Fruit fly (Drosophila melanogaster) whole organism, embryonic: Measurements from ENCODE around the gene CG33946.

Source experiments
- Ada2b ChIP-seq: fragments of 200-800 bp; sonication (Bioruptor generic); IDR thresholded peaks from 2 replicates; pipeline ENCODE4 v1.3.6; 2022; ENCODE audit warnings: missing biosample characterization, missing genetic modification characterization
- Asciz ChIP-seq: fragments of 200-800 bp; sonication (Bioruptor generic); optimal IDR thresholded peaks from 2 replicates; lab custom pipeline; 2017; ENCODE audit warnings: missing biosample characterization, mild to moderate bottlenecking, missing genetic modification characterization, missing genetic modification reagents
- BEAF-32 ChIP-seq: fragments of 200-800 bp; sonication (Bioruptor generic); optimal IDR thresholded peaks from 3 replicates; lab custom pipeline; 2017; ENCODE audit warnings: missing biosample characterization, missing genetic modification characterization, mild to moderate bottlenecking, moderate library complexity, missing genetic modification reagents
- CG10267 ChIP-seq: fragments of 200-800 bp; sonication (Bioruptor generic); optimal IDR thresholded peaks from 2 replicates; lab custom pipeline; 2018; ENCODE audit warnings: missing biosample characterization, mild to moderate bottlenecking, missing genetic modification characterization, moderate library complexity
- CG10366 ChIP-seq: fragments of 200-800 bp; sonication (Bioruptor generic); IDR thresholded peaks from 2 replicates; pipeline ENCODE4 v1.3.6; 2022; ENCODE audit warnings: missing biosample characterization, missing genetic modification characterization
- CG14965 ChIP-seq: fragments of 200-800 bp; sonication (Bioruptor generic); optimal IDR thresholded peaks from 2 replicates; lab custom pipeline; 2016; ENCODE audit warnings: missing biosample characterization, missing genetic modification characterization, borderline replicate concordance
- CG1529 ChIP-seq: fragments of 200-800 bp; sonication (Bioruptor generic); optimal IDR thresholded peaks from 3 replicates; lab custom pipeline; 2018; ENCODE audit warnings: missing biosample characterization, missing genetic modification characterization
- CG16779 ChIP-seq: fragments of 200-800 bp; sonication (Bioruptor generic); IDR thresholded peaks from 2 replicates; pipeline ENCODE4 v1.3.6; 2022; ENCODE audit warnings: missing biosample characterization, missing genetic modification characterization
- CG16815 ChIP-seq: fragments of 200-800 bp; sonication (Bioruptor generic); optimal IDR thresholded peaks from 3 replicates; lab custom pipeline; 2017; ENCODE audit warnings: missing biosample characterization, mild to moderate bottlenecking, missing genetic modification characterization
- CG18599 ChIP-seq: fragments of 200-800 bp; sonication (Bioruptor generic); optimal IDR thresholded peaks from 3 replicates; lab custom pipeline; 2017; ENCODE audit warnings: missing biosample characterization, missing genetic modification characterization, mild to moderate bottlenecking, moderate library complexity, missing genetic modification reagents
- CG18764 ChIP-seq: fragments of 200-800 bp; sonication (Bioruptor generic); optimal IDR thresholded peaks from 3 replicates; lab custom pipeline; 2016; ENCODE audit warnings: missing biosample characterization, missing genetic modification characterization
- CG2120 ChIP-seq: fragments of 200-800 bp; sonication (Bioruptor generic); optimal IDR thresholded peaks from 3 replicates; lab custom pipeline; 2016; ENCODE audit warnings: missing biosample characterization, missing genetic modification characterization
- CG30431 ChIP-seq: fragments of 200-800 bp; sonication (Bioruptor generic); optimal IDR thresholded peaks from 2 replicates; lab custom pipeline; 2017; ENCODE audit warnings: missing biosample characterization, missing genetic modification characterization
- CG6272 ChIP-seq: fragments of 200-800 bp; sonication (Bioruptor generic); IDR thresholded peaks from 2 replicates; pipeline ENCODE4 v1.3.6; 2022; ENCODE audit warnings: missing biosample characterization, missing genetic modification characterization
- CG8388 ChIP-seq: fragments of 200-800 bp; sonication (Bioruptor generic); optimal IDR thresholded peaks from 2 replicates; lab custom pipeline; 2019; ENCODE audit warnings: missing biosample characterization, mild to moderate bottlenecking, missing genetic modification characterization, moderate library complexity
- CG8478 ChIP-seq: fragments of >200 bp; optimal IDR thresholded peaks from 2 replicates; lab custom pipeline; 2018
- Dbx ChIP-seq: fragments of 200-800 bp; sonication (Bioruptor generic); IDR thresholded peaks from 3 replicates; pipeline ENCODE4 v1.3.6; 2022; ENCODE audit warnings: missing biosample characterization, missing genetic modification characterization
- HmgZ ChIP-seq: fragments of 200-800 bp; sonication (Bioruptor generic); optimal IDR thresholded peaks from 2 replicates; lab custom pipeline; 2018; ENCODE audit warnings: missing biosample characterization, mild to moderate bottlenecking, missing genetic modification characterization
- Hmr ChIP-seq: fragments of 200-800 bp; sonication (Bioruptor generic); optimal IDR thresholded peaks from 3 replicates; lab custom pipeline; 2017; ENCODE audit warnings: mild to moderate bottlenecking, missing biosample characterization, missing genetic modification reagents, missing genetic modification characterization
- Mad ChIP-seq: fragments of 200-800 bp; sonication (Bioruptor generic); optimal IDR thresholded peaks from 2 replicates; lab custom pipeline; 2016; ENCODE audit warnings: missing biosample characterization, missing genetic modification characterization
- Mes4 ChIP-seq: fragments of 200-800 bp; sonication (Bioruptor generic); optimal IDR thresholded peaks from 2 replicates; lab custom pipeline; 2016; ENCODE audit warnings: missing biosample characterization, missing genetic modification characterization
- Nf-YC ChIP-seq: fragments of 200-800 bp; optimal IDR thresholded peaks from 3 replicates; lab custom pipeline; 2019; ENCODE audit warnings: missing biosample characterization, mild to moderate bottlenecking, missing genetic modification characterization, moderate library complexity
- NfI ChIP-seq: fragments of 200-800 bp; sonication (Bioruptor generic); optimal IDR thresholded peaks from 3 replicates; lab custom pipeline; 2018; ENCODE audit warnings: missing biosample characterization, mild to moderate bottlenecking, missing genetic modification characterization, moderate library complexity
- Poxn ChIP-seq: fragments of 200-800 bp; sonication (Bioruptor generic); IDR thresholded peaks from 2 replicates; pipeline ENCODE4 v1.3.6; 2022; ENCODE audit warnings: missing biosample characterization, missing genetic modification characterization
- Ssrp ChIP-seq: fragments of 200-800 bp; sonication (Bioruptor generic); optimal IDR thresholded peaks from 2 replicates; lab custom pipeline; 2018; ENCODE audit warnings: missing biosample characterization, mild to moderate bottlenecking, missing genetic modification characterization, moderate library complexity
- ac ChIP-seq: fragments of 200-800 bp; sonication (Bioruptor generic); optimal IDR thresholded peaks from 3 replicates; lab custom pipeline; 2017; ENCODE audit warnings: missing biosample characterization, mild to moderate bottlenecking, missing genetic modification characterization
- amos ChIP-seq: fragments of 200-800 bp; sonication (Bioruptor generic); IDR thresholded peaks from 2 replicates; pipeline ENCODE4 v1.3.6; 2022; ENCODE audit warnings: missing biosample characterization, missing genetic modification characterization; ENCODE audit not compliant: partially characterized antibody
- aop ChIP-seq: fragments of 200-800 bp; sonication (Bioruptor generic); IDR thresholded peaks from 2 replicates; pipeline ENCODE4 v1.3.6; 2022; ENCODE audit warnings: missing biosample characterization, missing genetic modification characterization
- ap ChIP-seq: fragments of 200-800 bp; sonication (Bioruptor generic); IDR thresholded peaks from 2 replicates; pipeline ENCODE4 v1.3.6; 2022; ENCODE audit warnings: missing biosample characterization, missing genetic modification characterization
- bbx ChIP-seq: fragments of 200-800 bp; sonication (Bioruptor generic); IDR thresholded peaks from 2 replicates; pipeline ENCODE4 v1.3.6; 2022; ENCODE audit warnings: missing biosample characterization, missing genetic modification characterization; ENCODE audit not compliant: partially characterized antibody
- chm ChIP-seq: fragments of 200-800 bp; sonication (Bioruptor generic); IDR thresholded peaks from 2 replicates; pipeline ENCODE4 v1.3.6; 2022; ENCODE audit warnings: missing biosample characterization, missing genetic modification characterization
- dpn ChIP-seq, 2 experiments: fragments of 200-800 bp; sonication (Bioruptor generic); optimal IDR thresholded peaks; 3 replicates each; lab custom pipeline; 2016; ENCODE audit warnings: missing biosample characterization in 2 of 2, missing genetic modification characterization in 2 of 2
- eyg ChIP-seq: fragments of 200-800 bp; sonication (Bioruptor generic); optimal IDR thresholded peaks from 3 replicates; lab custom pipeline; 2016; ENCODE audit warnings: missing biosample characterization, missing genetic modification characterization
- grau ChIP-seq: fragments of 200-800 bp; optimal IDR thresholded peaks from 3 replicates; lab custom pipeline; 2019; ENCODE audit warnings: missing biosample characterization, mild to moderate bottlenecking, missing genetic modification characterization, moderate library complexity
- grn ChIP-seq: fragments of 200-800 bp; sonication (Bioruptor generic); optimal IDR thresholded peaks from 3 replicates; lab custom pipeline; 2017; ENCODE audit warnings: missing biosample characterization, missing genetic modification characterization
- gsb ChIP-seq: fragments of 200-800 bp; sonication (Bioruptor generic); IDR thresholded peaks from 2 replicates; pipeline ENCODE4 v1.3.6; 2022; ENCODE audit warnings: missing biosample characterization, missing genetic modification characterization
- gsb-n ChIP-seq: fragments of 200-800 bp; sonication (Bioruptor generic); optimal IDR thresholded peaks from 3 replicates; lab custom pipeline; 2018; ENCODE audit warnings: missing biosample characterization, mild to moderate bottlenecking, missing genetic modification characterization
- kay ChIP-seq: fragments of 200-800 bp; sonication (Bioruptor generic); optimal IDR thresholded peaks from 2 replicates; lab custom pipeline; 2016; ENCODE audit warnings: missing biosample characterization, missing genetic modification characterization
- nerfin-2 ChIP-seq: fragments of 200-800 bp; sonication (Bioruptor generic); IDR thresholded peaks from 2 replicates; pipeline ENCODE4 v1.3.6; 2022; ENCODE audit warnings: missing biosample characterization, missing genetic modification characterization; ENCODE audit not compliant: partially characterized antibody
- pan ChIP-seq, 4 experiments: fragments of >200 bp in 3 of 4; fragments of 200-800 bp in 1 of 4; sonication (Bioruptor generic) in 1 of 4; optimal IDR thresholded peaks in 3 of 4; IDR thresholded peaks in 1 of 4; 2 replicates each; pipeline versions ENCODE4 v1.3.6 to Lab custom; 2017 to 2022; ENCODE audit warnings: missing biosample characterization in 2 of 4, missing genetic modification characterization in 2 of 4, mixed read lengths in 1 of 4
- pfk ChIP-seq: fragments of 200-800 bp; sonication (Bioruptor generic); optimal IDR thresholded peaks from 2 replicates; lab custom pipeline; 2018; ENCODE audit warnings: missing biosample characterization, mild to moderate bottlenecking, missing genetic modification characterization, moderate library complexity
- row ChIP-seq: fragments of 200-800 bp; sonication (Bioruptor generic); IDR thresholded peaks from 3 replicates; pipeline ENCODE4 v1.3.6; 2022; ENCODE audit warnings: missing biosample characterization, missing genetic modification characterization
- sc ChIP-seq, 3 experiments: fragments of >200 bp in 2 of 3; fragments of 200-800 bp in 1 of 3; sonication (Bioruptor generic) in 1 of 3; optimal IDR thresholded peaks; 2 replicates in 2 of 3; 3 replicates in 1 of 3; lab custom pipeline; 2017; ENCODE audit warnings: mild to moderate bottlenecking in 1 of 3, missing biosample characterization in 1 of 3, missing genetic modification characterization in 1 of 3, missing genetic modification reagents in 1 of 3
- sisA ChIP-seq: fragments of 200-800 bp; sonication (Bioruptor generic); IDR thresholded peaks from 2 replicates; pipeline ENCODE4 v1.3.6; 2022; ENCODE audit warnings: missing biosample characterization, missing genetic modification characterization
- slp2 ChIP-seq: fragments of 200-800 bp; sonication (Bioruptor generic); optimal IDR thresholded peaks from 2 replicates; lab custom pipeline; 2016; ENCODE audit warnings: missing biosample characterization, missing genetic modification characterization
- sqz ChIP-seq: fragments of 200-800 bp; sonication (Bioruptor generic); optimal IDR thresholded peaks from 3 replicates; lab custom pipeline; 2018; ENCODE audit warnings: missing biosample characterization, mild to moderate bottlenecking, missing genetic modification characterization
- ssp ChIP-seq: fragments of 200-800 bp; sonication (Bioruptor generic); IDR thresholded peaks from 2 replicates; pipeline ENCODE4 v1.3.6; 2022; ENCODE audit warnings: missing biosample characterization, missing genetic modification characterization
- tna ChIP-seq: fragments of 200-800 bp; sonication (Bioruptor generic); IDR thresholded peaks from 2 replicates; pipeline ENCODE4 v1.3.6; 2022; ENCODE audit warnings: missing biosample characterization, missing genetic modification characterization; ENCODE audit not compliant: partially characterized antibody
- unpg ChIP-seq: fragments of 200-800 bp; sonication (Bioruptor generic); optimal IDR thresholded peaks from 3 replicates; lab custom pipeline; 2018; ENCODE audit warnings: missing biosample characterization, mild to moderate bottlenecking, missing genetic modification characterization, moderate library complexity
- zf30C ChIP-seq: fragments of 200-800 bp; sonication (Bioruptor generic); optimal IDR thresholded peaks from 3 replicates; lab custom pipeline; 2018; ENCODE audit warnings: missing biosample characterization, mild to moderate bottlenecking, missing genetic modification characterization

The CG33946 gene

DNA sequence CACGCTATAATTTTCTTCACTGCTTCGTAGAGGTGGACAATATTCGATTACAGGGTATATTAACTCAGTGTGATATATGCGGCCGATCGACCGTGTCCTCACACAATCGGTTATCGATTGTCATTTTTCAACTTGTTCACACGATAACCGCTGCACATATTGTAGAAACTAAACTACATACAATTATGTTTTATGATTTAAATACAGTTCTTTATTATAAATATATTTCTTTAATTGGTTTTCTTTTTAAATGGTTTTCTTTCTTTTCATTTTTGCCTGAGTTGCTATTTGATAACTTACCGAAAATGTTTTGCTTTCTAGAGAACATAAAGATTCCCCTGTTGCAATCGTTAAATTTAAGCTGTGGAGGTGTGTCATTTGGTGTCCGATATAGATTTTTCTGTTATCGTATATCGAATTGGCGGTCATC is 46.5 kb upstream of the CG33946 start, which contains the start of the genes fmt and CG7376 (continued):
- no peak for TF ChIP-seq Mes4
- TF ChIP-seq Poxn (GFP tag; lab: Robert Waterston, UW) = no peak
- no peak for TF ChIP-seq Hmr (GFP tag; lab: Kevin White, UChicago)
- TF ChIP-seq Mad (GFP tag; lab: Kevin White, UChicago) = no peak
- no peak for TF ChIP-seq gsb
- TF ChIP-seq CG10366 (GFP tag; lab: Robert Waterston, UW) = no peak
- TF ChIP-seq CG14965 = no peak
- TF ChIP-seq CG10267 (tag; lab: Kevin White, UChicago) = peak; percentile 71
- TF ChIP-seq Ada2b (GFP tag; lab: Robert Waterston, UW) = no peak
- no peak for TF ChIP-seq ap (GFP tag; lab: Robert Waterston, UW)
- TF ChIP-seq CG2120 (GFP tag; lab: Kevin White, UChicago) = peak; percentile 43
- no peak for TF ChIP-seq zf30C (GFP tag; lab: Kevin White, UChicago)
- peak; percentile 93 for TF ChIP-seq ssp
- peak in 1 of 2 experiments; percentile 42 for TF ChIP-seq dpn (GFP tag; optimal IDR thresholded peaks at IDR 0.05; lab: Kevin White, UChicago)
- TF ChIP-seq CG8478 = no peak
- no peak for TF ChIP-seq ac
- no peak for TF ChIP-seq kay (GFP tag; lab: Kevin White, UChicago)
- no peak for TF ChIP-seq CG18599
- no peak for TF ChIP-seq gsb-n (tag; lab: Kevin White, UChicago)
- no peak for TF ChIP-seq CG30431 (GFP tag; lab: Kevin White, UChicago)
- TF ChIP-seq nerfin-2 (GFP tag; lab: Robert Waterston, UW) = peak; percentile 90
- peak; percentile 15 for TF ChIP-seq Ssrp
- TF ChIP-seq CG18764 (GFP tag; lab: Kevin White, UChicago) = no peak
- TF ChIP-seq sc (optimal IDR thresholded peaks at IDR 0.05; lab: Kevin White, UChicago) = no peak
- TF ChIP-seq sc (GFP tag; optimal IDR thresholded peaks at IDR 0.05; lab: Kevin White, UChicago) = no peak
- no peak; the same call in 2 of the 3 replicates for TF ChIP-seq Dbx (GFP tag; lab: Robert Waterston, UW)
- TF ChIP-seq sqz (GFP tag; lab: Kevin White, UChicago) = no peak
- TF ChIP-seq eyg (GFP tag; lab: Kevin White, UChicago) = no peak
- TF ChIP-seq BEAF-32 (GFP tag; lab: Kevin White, UChicago) = peak; percentile 63
- no peak for TF ChIP-seq Asciz
- no peak for TF ChIP-seq grau
- TF ChIP-seq NfI (GFP tag; lab: Kevin White, UChicago) = no peak
- TF ChIP-seq aop (GFP tag; lab: Robert Waterston, UW) = no peak
- peak; percentile 71 for TF ChIP-seq bbx (GFP tag; lab: Robert Waterston, UW)
- TF ChIP-seq slp2 (GFP tag; lab: Kevin White, UChicago) = no peak
- peak; percentile 63 for TF ChIP-seq amos (GFP tag; lab: Robert Waterston, UW)
- no peak for TF ChIP-seq chm (GFP tag; lab: Robert Waterston, UW)
- no peak for TF ChIP-seq CG16779
- TF ChIP-seq sisA (GFP tag; lab: Robert Waterston, UW) = no peak
- TF ChIP-seq HmgZ (tag; lab: Kevin White, UChicago) = peak; percentile 23
- TF ChIP-seq pan (optimal IDR thresholded peaks at IDR 0.05; lab: Kevin White, UChicago) = no peak
- no peak for TF ChIP-seq pan (GFP tag; optimal IDR thresholded peaks at IDR 0.05 in 1 of 2, IDR thresholded peaks at IDR 0.05 in 1 of 2)
- no peak for TF ChIP-seq Nf-YC (tag; lab: Kevin White, UChicago)
- no peak for TF ChIP-seq unpg
- TF ChIP-seq CG8388 = no peak
- no peak for TF ChIP-seq grn (GFP tag; lab: Kevin White, UChicago)
- peak; percentile 89 for TF ChIP-seq row
- no peak for TF ChIP-seq CG1529 (GFP tag; lab: Kevin White, UChicago)
- peak; percentile 84 for TF ChIP-seq tna (GFP tag; lab: Robert Waterston, UW)
- TF ChIP-seq pfk (GFP tag; lab: Kevin White, UChicago) = no peak
- no peak for TF ChIP-seq CG6272 (GFP tag; lab: Robert Waterston, UW)
- no peak for TF ChIP-seq CG16815 (GFP tag; lab: Kevin White, UChicago)
